Worm (Caenorhabditis elegans) whole organism, L2 larva: ENCODE data around the gene gcy-25.

Source experiments
- F13H6.1 ChIP-seq: sonication (generic microtip); optimal IDR thresholded peaks from 2 replicates; lab custom pipeline; 2016; ENCODE audit warnings: missing genetic modification characterization, missing compliant biosample characterization
- R02D3.7 ChIP-seq: fragments of 150-350 bp; optimal IDR thresholded peaks from 2 replicates; lab custom pipeline; 2014; ENCODE audit warnings: missing biosample characterization, missing genetic modification characterization
- Y55F3AM.14 ChIP-seq: fragments of 200-800 bp; sonication (Bioruptor generic); optimal IDR thresholded peaks from 2 replicates; lab custom pipeline; 2018; ENCODE audit warnings: mild to moderate bottlenecking, missing genetic modification characterization, missing compliant biosample characterization
- ZK546.5 ChIP-seq: sonication (generic microtip); optimal IDR thresholded peaks from 2 replicates; lab custom pipeline; 2017; ENCODE audit warnings: missing biosample characterization, missing genetic modification characterization
- alr-1 ChIP-seq: fragments of 150-350 bp; optimal IDR thresholded peaks from 2 replicates; lab custom pipeline; 2014; ENCODE audit warnings: missing biosample characterization, missing genetic modification characterization
- aly-2 ChIP-seq: fragments of 150-350 bp; optimal IDR thresholded peaks from 2 replicates; lab custom pipeline; 2014; ENCODE audit warnings: missing biosample characterization, missing genetic modification characterization
- blmp-1 ChIP-seq: sonication (generic microtip); optimal IDR thresholded peaks from 2 replicates; lab custom pipeline; 2017; ENCODE audit warnings: missing genetic modification characterization, mild to moderate bottlenecking, missing compliant biosample characterization, antibody characterized with exemption, moderate library complexity; ENCODE audit not compliant: insufficient read depth
- ceh-16 ChIP-seq: fragments of 150-350 bp; optimal IDR thresholded peaks from 2 replicates; lab custom pipeline; 2014; ENCODE audit warnings: missing biosample characterization, missing genetic modification characterization
- crh-2 ChIP-seq: sonication (generic microtip); optimal IDR thresholded peaks from 2 replicates; lab custom pipeline; 2017; ENCODE audit warnings: missing biosample characterization, missing genetic modification characterization
- dmd-4 ChIP-seq: sonication (generic microtip); optimal IDR thresholded peaks from 2 replicates; lab custom pipeline; 2017; ENCODE audit warnings: missing biosample characterization, missing genetic modification characterization
- egl-27 ChIP-seq: sonication (generic microtip); optimal IDR thresholded peaks from 3 replicates; lab custom pipeline; 2017; ENCODE audit warnings: missing biosample characterization, missing genetic modification reagents, missing genetic modification characterization
- elt-1 ChIP-seq: fragments of 150-350 bp; optimal IDR thresholded peaks from 2 replicates; lab custom pipeline; 2014; ENCODE audit warnings: missing biosample characterization, missing genetic modification characterization
- gmeb-1 ChIP-seq: fragments of 150-350 bp; optimal IDR thresholded peaks from 2 replicates; lab custom pipeline; 2014; ENCODE audit warnings: missing biosample characterization, missing genetic modification characterization
- lin-11 ChIP-seq: fragments of 150-350 bp; sonication (generic microtip); optimal IDR thresholded peaks from 2 replicates; lab custom pipeline; 2014; ENCODE audit warnings: missing biosample characterization, missing genetic modification characterization, inconsistent platforms, mixed read lengths
- lin-13 ChIP-seq: fragments of 150-350 bp; optimal IDR thresholded peaks from 2 replicates; lab custom pipeline; 2014; ENCODE audit warnings: missing biosample characterization, missing genetic modification reagents, missing genetic modification characterization
- lin-39 ChIP-seq: fragments of 150-350 bp; optimal IDR thresholded peaks from 2 replicates; lab custom pipeline; 2014; ENCODE audit warnings: missing biosample characterization, missing genetic modification reagents, missing genetic modification characterization
- lsy-2 ChIP-seq, 2 experiments: fragments of 150-350 bp in 1 of 2; sonication (generic microtip) in 1 of 2; optimal IDR thresholded peaks; 2 replicates each; lab custom pipeline; 2014 to 2017; ENCODE audit warnings: missing biosample characterization in 2 of 2, missing genetic modification characterization in 2 of 2
- mab-5 ChIP-seq: fragments of 150-350 bp; optimal IDR thresholded peaks from 2 replicates; lab custom pipeline; 2014; ENCODE audit warnings: missing biosample characterization, missing genetic modification characterization
- mbf-1 ChIP-seq: sonication (generic microtip); optimal IDR thresholded peaks from 2 replicates; lab custom pipeline; 2017; ENCODE audit warnings: missing biosample characterization, missing genetic modification characterization
- mdl-1 ChIP-seq, 2 experiments: fragments of 150-350 bp in 1 of 2; sonication (generic microtip) in 1 of 2; optimal IDR thresholded peaks; 2 replicates each; lab custom pipeline; 2017; ENCODE audit warnings: missing biosample characterization in 2 of 2, missing genetic modification characterization in 2 of 2
- nhr-10 ChIP-seq: sonication (generic microtip); optimal IDR thresholded peaks from 2 replicates; lab custom pipeline; 2017; ENCODE audit warnings: missing biosample characterization, missing genetic modification characterization
- nhr-12 ChIP-seq: fragments of 150-350 bp; optimal IDR thresholded peaks from 2 replicates; lab custom pipeline; 2014; ENCODE audit warnings: missing biosample characterization, missing genetic modification characterization
- nhr-129 ChIP-seq: fragments of 150-350 bp; optimal IDR thresholded peaks from 2 replicates; lab custom pipeline; 2014; ENCODE audit warnings: missing biosample characterization, missing genetic modification characterization
- nhr-21 ChIP-seq: fragments of 150-350 bp; optimal IDR thresholded peaks from 2 replicates; lab custom pipeline; 2014; ENCODE audit warnings: missing biosample characterization, missing genetic modification characterization
- nhr-25 ChIP-seq: fragments of 150-350 bp; sonication (generic microtip); optimal IDR thresholded peaks from 3 replicates; lab custom pipeline; 2014; ENCODE audit warnings: missing biosample characterization, missing genetic modification characterization
- nhr-77 ChIP-seq: fragments of 150-350 bp; optimal IDR thresholded peaks from 2 replicates; lab custom pipeline; 2014; ENCODE audit warnings: missing biosample characterization, missing genetic modification characterization
- peb-1 ChIP-seq: fragments of 150-350 bp; optimal IDR thresholded peaks from 2 replicates; lab custom pipeline; 2014; ENCODE audit warnings: missing biosample characterization, missing genetic modification characterization
- sem-4 ChIP-seq: fragments of 150-350 bp; optimal IDR thresholded peaks from 2 replicates; lab custom pipeline; 2014; ENCODE audit warnings: missing biosample characterization, missing genetic modification reagents, missing genetic modification characterization
- skn-1 ChIP-seq: sonication (generic microtip); optimal IDR thresholded peaks from 2 replicates; lab custom pipeline; 2017; ENCODE audit warnings: missing biosample characterization, missing genetic modification characterization
- sma-3 ChIP-seq: sonication (generic microtip); optimal IDR thresholded peaks from 2 replicates; lab custom pipeline; 2016; ENCODE audit warnings: missing genetic modification reagents, missing genetic modification characterization, missing compliant biosample characterization
- sma-9 ChIP-seq, 2 experiments: fragments of 150-350 bp in 1 of 2; sonication (generic microtip) in 1 of 2; optimal IDR thresholded peaks; 2 replicates each; lab custom pipeline; 2014 to 2016; ENCODE audit warnings: missing genetic modification characterization in 2 of 2, mild to moderate bottlenecking in 1 of 2, missing biosample characterization in 1 of 2, missing compliant biosample characterization in 1 of 2, missing genetic modification reagents in 1 of 2, moderate library complexity in 1 of 2
- snpc-4 ChIP-seq: fragments of 150-350 bp; optimal IDR thresholded peaks from 2 replicates; lab custom pipeline; 2014; ENCODE audit warnings: missing biosample characterization, missing genetic modification characterization
- unc-39 ChIP-seq: fragments of 150-350 bp; optimal IDR thresholded peaks from 2 replicates; lab custom pipeline; 2014; ENCODE audit warnings: missing biosample characterization, missing genetic modification characterization
- unc-55 ChIP-seq: fragments of 150-350 bp; sonication (generic microtip); optimal IDR thresholded peaks from 3 replicates; lab custom pipeline; 2014; ENCODE audit warnings: missing biosample characterization, missing genetic modification reagents, missing genetic modification characterization
- unc-62 ChIP-seq: fragments of 150-350 bp; optimal IDR thresholded peaks from 2 replicates; lab custom pipeline; 2014; ENCODE audit warnings: missing biosample characterization, missing genetic modification reagents, missing genetic modification characterization
- zag-1 ChIP-seq: fragments of 150-350 bp; optimal IDR thresholded peaks from 2 replicates; lab custom pipeline; 2014; ENCODE audit warnings: missing biosample characterization, missing genetic modification characterization
- ztf-1 ChIP-seq: fragments of 200-800 bp; sonication (Bioruptor generic); conservative IDR thresholded peaks from 2 replicates; pipeline ENCODE4 v1.3.6; 2022; ENCODE audit warnings: missing genetic modification characterization, missing compliant biosample characterization
- ztf-11 ChIP-seq: sonication (generic microtip); optimal IDR thresholded peaks from 2 replicates; lab custom pipeline; 2017; ENCODE audit warnings: missing biosample characterization, missing genetic modification characterization
- ztf-4 ChIP-seq: fragments of 150-350 bp; optimal IDR thresholded peaks from 2 replicates; lab custom pipeline; 2014; ENCODE audit warnings: missing biosample characterization, missing genetic modification characterization

Gene gcy-25

ce11 chrIV:15878262-15878661 lies 5.5 kb downstream of the gcy-25 start:
- TF ChIP-seq mab-5 (tag; lab: Kevin White, UChicago) (no peak), aly-2 (tag; lab: Kevin White, UChicago) (no peak), sma-9 (GFP tag; optimal IDR thresholded peaks at IDR 0.05; lab: Kevin White, UChicago) (no peak), sma-9 (tag; optimal IDR thresholded peaks at IDR 0.05; lab: Kevin White, UChicago) (no peak), R02D3.7 (no peak), nhr-129 (tag; lab: Kevin White, UChicago) (no peak), gmeb-1 (tag; lab: Kevin White, UChicago) (no peak), mbf-1 (tag; lab: Kevin White, UChicago) (no peak), crh-2 (tag; lab: Kevin White, UChicago) (no peak), ztf-4 (no peak), alr-1 (tag; lab: Kevin White, UChicago) (no peak), ztf-1 (no peak), blmp-1 (no peak), lin-13 (GFP tag; lab: Kevin White, UChicago) (no peak), nhr-21 (tag; lab: Kevin White, UChicago) (no peak), ZK546.5 (no peak), zag-1 (tag; lab: Kevin White, UChicago) (no peak), lin-39 (tag; lab: Kevin White, UChicago) (no peak), nhr-25 (tag; lab: Kevin White, UChicago) (no peak)

- TF ChIP-seq mab-5 (tag; lab: Kevin White, UChicago) (no peak), F13H6.1 (tag; lab: Kevin White, UChicago) (no peak), lsy-2 (tag; optimal IDR thresholded peaks at IDR 0.05; lab: Kevin White, UChicago) (no peak)
Measured at ce11 chrIV:15880114-15880513, 7.4 kb downstream of the gcy-25 start.

ce11 chrIV:15883922-15884321 lies 11.2 kb downstream of the gcy-25 start, which contains the start of gene Y105C5B.3:
Gene Y105C5B.3 (plus strand): TSS chrIV:15884222.
- TF ChIP-seq lin-11 (tag; lab: Kevin White, UChicago): no peak
- no peak for TF ChIP-seq snpc-4 (tag; lab: Kevin White, UChicago)
- TF ChIP-seq F13H6.1 (tag; lab: Kevin White, UChicago): no peak
- TF ChIP-seq unc-39 (tag; lab: Kevin White, UChicago): no peak
- no peak for TF ChIP-seq nhr-77
- no peak for TF ChIP-seq elt-1 (tag; lab: Kevin White, UChicago)
- TF ChIP-seq ztf-11 (tag; lab: Kevin White, UChicago): no peak
- no peak for TF ChIP-seq sma-3
- no peak for TF ChIP-seq peb-1

- no peak for TF ChIP-seq nhr-10
- no peak for TF ChIP-seq egl-27
- TF ChIP-seq aly-2 (tag; lab: Kevin White, UChicago): no peak
- TF ChIP-seq nhr-77: no peak
- no peak for TF ChIP-seq unc-62
- no peak for TF ChIP-seq ztf-4
- no peak for TF ChIP-seq lin-11 (tag; lab: Kevin White, UChicago)
- no peak for TF ChIP-seq nhr-21 (tag; lab: Kevin White, UChicago)
- TF ChIP-seq crh-2 (tag; lab: Kevin White, UChicago): no peak
- no peak for TF ChIP-seq sem-4
- TF ChIP-seq nhr-12 (tag; lab: Kevin White, UChicago): no peak
Measured at ce11 chrIV:15894133-15894532, 21.4 kb downstream of the gcy-25 start, which contains the start of gene srv-14. Gene srv-14 (minus strand): TSS chrIV:15894233.

ce11 chrIV:15894819-15895218 lies 22.1 kb downstream of the gcy-25 start:
- TF ChIP-seq unc-39 (tag; lab: Kevin White, UChicago): no peak
- TF ChIP-seq sem-4: no peak
- TF ChIP-seq nhr-25 (tag; lab: Kevin White, UChicago): no peak
- TF ChIP-seq skn-1 (tag; lab: Kevin White, UChicago): no peak
- TF ChIP-seq ztf-1: no peak
- TF ChIP-seq blmp-1: no peak
- no peak for TF ChIP-seq nhr-21 (tag; lab: Kevin White, UChicago)
- TF ChIP-seq mdl-1 (tag; optimal IDR thresholded peaks at IDR 0.05; lab: Kevin White, UChicago): no peak
- no peak for TF ChIP-seq lsy-2 (tag; optimal IDR thresholded peaks at IDR 0.05; lab: Kevin White, UChicago)
- TF ChIP-seq Y55F3AM.14: no peak
- no peak for TF ChIP-seq dmd-4 (tag; lab: Kevin White, UChicago)
- TF ChIP-seq nhr-12 (tag; lab: Kevin White, UChicago): no peak
- no peak for TF ChIP-seq unc-55 (GFP tag; lab: Kevin White, UChicago)
- no peak for TF ChIP-seq ceh-16 (tag; lab: Kevin White, UChicago)
- TF ChIP-seq ZK546.5: no peak
